Worm (Caenorhabditis elegans): ENCODE results near the gene upb-1.

ce11 chrII:6290047-6290582, at the start of gene upb-1:
- TF ChIP-seq tbx-2 (tag; optimal IDR thresholded peaks at IDR 0.05) (no peak), efl-3 (GFP tag; optimal IDR thresholded peaks at IDR 0.05) (no peak), lin-13 (GFP tag; optimal IDR thresholded peaks at IDR 0.05) (no peak), elt-3 (tag; optimal IDR thresholded peaks at IDR 0.05) (no peak), xbp-1 (tag; optimal IDR thresholded peaks at IDR 0.05) (no peak), skn-1 (tag; optimal IDR thresholded peaks at IDR 0.05) (no peak), snpc-4 (tag; optimal IDR thresholded peaks at IDR 0.05) (no peak), Y116A8C.19 (tag; optimal IDR thresholded peaks at IDR 0.05; ENCODE audit: borderline replicate concordance) (no peak), ztf-4 (tag; optimal IDR thresholded peaks at IDR 0.05) (no peak), nhr-77 (tag; optimal IDR thresholded peaks at IDR 0.05) (no peak), nhr-85 (tag) (no peak), nhr-76 (tag; optimal IDR thresholded peaks at IDR 0.05) (no peak), ceh-82 (tag; optimal IDR thresholded peaks at IDR 0.05) (no peak), egl-13 (tag; optimal IDR thresholded peaks at IDR 0.05) (no peak)
